Fruit fly (Drosophila melanogaster): ENCODE results near the gene mRpS2.

Gene mRpS2

DNA sequence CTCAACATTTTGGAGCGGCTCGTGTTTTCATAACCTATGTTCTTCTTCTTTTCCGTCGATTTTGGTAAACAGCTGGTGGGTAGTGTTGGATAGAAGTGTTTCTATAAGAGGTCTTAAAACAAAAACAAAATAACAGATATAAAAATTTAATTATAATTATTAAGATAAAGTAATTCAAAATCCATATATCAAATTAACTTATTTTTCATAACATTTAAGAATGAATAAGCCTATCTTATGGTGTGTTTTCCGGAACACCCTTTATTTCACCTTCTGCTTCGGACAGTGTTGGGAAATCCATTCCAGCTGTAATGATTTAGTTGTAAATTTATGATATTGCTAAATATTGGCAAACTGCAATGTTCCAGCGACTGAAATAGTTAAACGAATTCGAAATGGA, at the start of gene mRpS2, which contains the start of gene Mon1:
Gene mRpS2, minus strand, starts transcription at position 64 of the 400 bp plus-strand sequence.
Gene Mon1, plus strand, starts transcription at position 286 of the 400 bp plus-strand sequence.
- TF ChIP-seq noc (tag; optimal IDR thresholded peaks at IDR 0.05) = peak; percentile 94

DNA sequence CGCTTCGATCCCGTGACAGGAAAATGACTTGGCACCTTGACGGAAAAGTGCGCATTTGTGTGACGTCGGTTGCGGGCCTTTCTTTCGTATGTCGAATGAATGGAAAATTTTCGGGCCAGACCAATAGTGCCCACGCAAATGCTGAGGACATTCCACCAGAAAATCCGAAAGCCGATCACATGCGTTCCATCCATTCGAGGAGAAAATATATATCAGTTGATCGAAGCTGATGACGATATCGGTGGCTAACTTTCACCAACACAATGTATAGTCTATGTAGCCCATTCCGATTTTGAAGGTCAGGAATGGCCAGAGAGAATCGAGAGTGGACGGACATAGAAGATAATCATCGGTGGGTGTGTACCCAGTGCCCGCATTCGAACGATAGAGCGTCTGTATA, 47.9 kb upstream of the mRpS2 start:
- TF ChIP-seq noc (tag; optimal IDR thresholded peaks at IDR 0.05) = no peak

DNA sequence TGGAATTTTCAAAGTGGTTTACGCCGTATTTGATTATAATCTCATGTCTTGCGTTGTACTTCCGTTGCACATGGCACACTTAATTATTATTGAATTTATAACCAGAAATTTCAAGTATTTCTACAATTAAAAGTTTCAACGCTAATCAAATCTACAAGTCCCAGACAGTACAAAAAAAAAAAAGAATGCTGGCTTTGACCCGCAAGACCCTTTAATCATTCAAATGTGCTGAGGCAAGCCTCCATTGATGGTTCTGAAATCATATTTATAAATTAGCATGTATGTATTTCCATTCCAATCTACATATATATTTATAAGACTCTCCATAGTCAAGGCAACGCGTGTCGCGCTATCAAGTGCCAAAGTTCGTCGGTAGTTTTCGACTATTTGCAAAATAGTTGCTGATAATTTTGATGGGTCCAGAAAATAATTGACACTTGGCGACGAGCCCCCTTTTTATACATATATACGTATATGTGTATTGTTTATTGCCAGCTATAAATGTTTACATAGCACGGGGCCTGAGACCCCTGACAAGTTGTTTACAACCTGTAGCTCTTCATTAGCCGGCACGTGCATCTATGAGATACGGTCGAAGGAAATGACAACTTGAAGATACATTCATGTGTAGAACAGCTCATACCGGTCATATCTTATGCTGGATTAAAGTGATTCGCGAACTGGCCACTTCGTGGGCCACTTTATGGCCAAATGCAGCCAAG, 46.4 kb upstream of the mRpS2 start:
- TF ChIP-seq noc (tag; optimal IDR thresholded peaks at IDR 0.05) = peak; percentile 68

DNA sequence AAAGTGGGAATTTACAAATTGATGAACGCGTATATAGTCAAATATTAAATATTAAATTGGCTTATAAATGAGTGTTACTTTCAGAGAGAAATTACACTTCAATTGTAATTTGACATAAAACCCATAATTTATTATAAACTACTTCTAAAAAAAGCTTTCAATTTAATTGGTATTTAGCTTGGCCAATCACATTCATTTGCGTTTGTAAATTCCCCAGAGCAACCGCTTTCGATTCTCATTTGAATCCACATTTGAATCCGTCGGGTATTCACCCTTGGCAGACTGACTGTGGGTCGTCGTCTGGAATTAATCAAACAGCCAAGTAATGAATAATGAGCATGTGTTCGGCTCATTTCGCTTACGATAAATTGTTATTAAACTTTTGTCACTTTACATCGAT, 45.7 kb upstream of the mRpS2 start:
- TF ChIP-seq noc (tag; optimal IDR thresholded peaks at IDR 0.05) = no peak

DNA sequence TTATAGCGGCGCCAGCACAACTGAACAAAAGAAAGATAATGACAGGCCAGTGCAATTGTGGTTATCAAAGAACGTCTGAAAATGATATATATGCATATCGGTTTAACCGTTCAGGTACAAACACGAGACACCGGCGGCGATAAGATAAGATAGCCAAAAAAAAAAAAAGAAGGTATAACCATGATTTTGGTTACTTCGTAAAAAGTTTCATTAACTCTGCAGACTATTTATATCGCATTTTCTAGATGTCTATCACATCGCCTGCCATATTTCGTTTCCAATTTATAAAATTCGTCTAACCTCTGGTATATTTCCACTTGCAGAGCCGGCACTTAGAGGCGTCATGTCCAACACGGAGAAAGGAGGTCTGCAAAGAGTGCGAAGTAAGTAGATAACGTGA, 43.4 kb upstream of the mRpS2 start:
- no peak for TF ChIP-seq noc (tag; optimal IDR thresholded peaks at IDR 0.05)

DNA sequence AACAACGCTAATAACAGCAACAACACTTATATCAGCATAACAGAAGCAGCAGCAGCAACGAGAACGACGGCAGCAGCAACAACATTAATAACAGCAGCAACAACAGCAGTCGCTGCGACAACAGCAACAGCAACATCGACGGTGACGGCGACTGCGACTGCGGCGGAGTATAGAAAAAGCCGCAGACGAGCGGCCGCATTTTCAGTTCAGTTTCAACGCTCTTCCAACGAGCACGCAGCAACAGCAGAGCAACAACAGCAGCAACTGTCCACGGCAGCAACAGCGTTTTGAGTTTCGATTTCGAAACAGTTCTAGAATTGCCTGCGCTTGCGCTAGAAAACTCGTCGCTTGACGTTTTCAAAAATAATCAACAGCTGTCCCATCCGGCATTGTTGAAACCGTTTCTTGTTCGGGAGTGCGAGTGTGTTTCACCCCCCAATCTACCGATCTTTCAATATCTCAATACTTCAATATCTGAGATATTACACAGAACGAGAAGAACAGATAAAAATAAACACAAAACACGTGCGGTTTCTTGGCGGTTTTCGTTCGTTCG, 41.8 kb upstream of the mRpS2 start, which contains the start of gene CG3036:
Gene CG3036, plus strand, starts transcription at position 199 of the 556 bp plus-strand sequence.
- TF ChIP-seq noc (tag; optimal IDR thresholded peaks at IDR 0.05) = no peak

DNA sequence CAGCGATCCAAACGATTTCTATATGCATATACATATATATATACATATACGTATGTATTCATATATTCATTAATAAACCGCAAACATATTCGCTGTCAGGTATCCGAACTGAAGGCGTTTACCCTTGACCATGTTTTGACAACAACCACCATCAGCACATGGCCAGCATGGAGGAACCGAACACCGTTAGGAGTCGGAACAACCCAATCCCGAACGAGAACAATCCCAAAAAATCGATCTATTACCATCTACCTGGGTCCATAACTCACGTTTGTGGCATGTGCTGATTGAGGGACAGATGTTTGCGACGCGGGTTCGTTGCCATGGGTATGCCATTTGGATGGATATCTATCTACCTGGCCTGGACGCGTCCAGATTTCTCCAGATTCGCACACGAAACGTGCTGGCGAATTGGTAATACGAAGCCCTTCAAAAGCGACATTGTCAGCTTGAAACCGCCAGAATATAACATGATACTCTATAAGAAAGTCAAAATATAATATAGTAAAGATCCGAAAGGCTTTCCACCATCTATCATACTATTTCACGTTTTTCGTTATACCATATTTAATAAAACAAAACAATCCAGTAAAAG, 39.3 kb upstream of the mRpS2 start, which contains the start of gene CG15625:
Gene CG15625, plus strand, starts transcription at position 545 of the 595 bp plus-strand sequence.
- TF ChIP-seq noc (tag; optimal IDR thresholded peaks at IDR 0.05) = no peak

DNA sequence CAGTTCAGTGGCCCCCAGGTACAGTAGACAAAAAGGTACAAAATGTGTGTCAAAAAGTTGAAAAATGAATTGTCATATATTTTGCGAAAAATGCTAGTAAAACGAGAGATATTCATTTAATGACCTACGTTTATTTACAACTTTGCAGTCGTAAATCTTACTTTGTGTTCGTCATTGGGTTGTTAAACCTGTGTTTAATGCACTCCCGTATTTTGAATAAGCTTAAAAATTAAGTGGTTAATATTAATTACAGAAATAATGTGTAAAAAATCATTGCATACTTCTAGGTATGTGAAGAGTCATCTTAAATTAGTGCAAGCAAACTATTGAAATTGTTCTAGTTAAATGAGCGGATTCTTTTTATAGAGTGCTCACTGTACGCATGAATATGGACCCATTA, 38.3 kb upstream of the mRpS2 start:
- no peak for TF ChIP-seq noc (tag; optimal IDR thresholded peaks at IDR 0.05)

DNA sequence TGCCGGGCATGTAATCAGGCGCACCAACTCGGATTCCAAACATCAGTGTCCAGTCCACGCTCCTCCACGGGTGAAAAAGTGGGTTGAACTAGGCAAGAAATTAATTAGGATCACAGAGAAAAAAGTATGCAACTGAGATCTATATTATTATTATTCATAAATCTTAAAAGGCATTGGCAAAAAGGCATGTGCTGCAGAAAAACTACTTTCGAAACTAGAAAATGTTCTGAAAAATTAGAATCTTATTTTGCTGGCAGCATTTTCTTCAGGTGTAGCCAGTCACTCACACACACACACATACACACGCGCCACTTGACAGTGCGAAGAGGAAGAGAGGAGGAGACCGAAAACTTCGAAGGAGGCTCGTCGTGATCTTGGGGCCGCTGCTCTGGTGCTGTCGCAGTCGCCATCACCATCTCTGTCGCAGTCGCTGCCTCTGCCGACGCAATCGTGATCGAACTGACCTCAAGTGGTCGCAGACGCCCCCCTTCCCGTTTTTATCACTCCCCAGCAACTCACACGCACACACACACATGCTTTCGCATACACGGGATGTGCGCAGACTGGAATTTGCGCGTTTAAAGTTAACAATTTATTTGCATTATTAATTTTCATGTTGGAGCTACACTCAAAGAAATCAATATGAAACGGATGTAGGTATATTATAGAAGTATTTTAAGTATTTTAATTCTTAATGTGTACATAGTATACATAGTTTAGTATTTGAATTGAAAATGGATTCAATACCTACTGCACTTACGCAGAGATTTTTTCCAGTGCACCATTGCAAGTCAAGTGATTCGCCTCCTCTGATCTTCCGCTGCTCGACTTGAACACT, 37.4 kb upstream of the mRpS2 start:
- TF ChIP-seq noc (tag; optimal IDR thresholded peaks at IDR 0.05) = peak; percentile 79

DNA sequence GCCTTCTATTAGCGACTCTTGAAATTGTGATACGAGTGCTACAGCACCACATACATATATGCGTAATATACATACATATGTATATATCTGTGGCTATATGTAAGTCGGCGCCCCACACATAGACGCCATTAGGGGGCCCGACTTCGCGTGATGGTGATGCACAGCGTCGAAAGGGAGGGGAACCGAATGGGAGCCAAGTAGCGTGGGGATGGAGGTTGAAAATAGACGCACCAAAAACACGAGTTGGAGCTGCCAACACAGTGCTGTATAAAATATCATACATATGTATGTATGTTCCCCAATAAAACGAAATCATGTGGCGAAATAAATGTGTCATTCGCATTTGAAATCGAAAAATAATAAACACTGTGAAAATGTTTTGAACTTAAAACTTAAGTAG, 36.4 kb upstream of the mRpS2 start:
- no peak for TF ChIP-seq noc (tag; optimal IDR thresholded peaks at IDR 0.05)

DNA sequence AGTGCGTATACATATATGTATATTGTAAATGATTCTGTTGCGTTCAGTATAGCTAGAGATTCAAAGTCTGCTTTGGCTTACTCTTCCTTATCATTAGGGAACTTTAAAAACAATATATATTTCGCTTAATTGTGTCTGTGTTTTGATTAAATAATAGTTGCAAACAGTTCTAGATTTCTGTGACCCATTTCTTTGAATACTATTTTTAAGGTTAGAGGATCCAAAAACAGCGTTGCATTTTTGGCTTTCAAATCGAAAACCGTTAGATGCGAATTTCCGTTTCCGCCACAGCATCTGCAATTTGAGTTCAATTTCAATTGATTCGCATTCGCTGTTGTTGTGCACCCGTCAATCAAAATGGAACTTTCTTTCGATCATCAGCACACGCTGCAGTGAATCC, 35.9 kb upstream of the mRpS2 start:
- TF ChIP-seq noc (tag; optimal IDR thresholded peaks at IDR 0.05) = no peak

DNA sequence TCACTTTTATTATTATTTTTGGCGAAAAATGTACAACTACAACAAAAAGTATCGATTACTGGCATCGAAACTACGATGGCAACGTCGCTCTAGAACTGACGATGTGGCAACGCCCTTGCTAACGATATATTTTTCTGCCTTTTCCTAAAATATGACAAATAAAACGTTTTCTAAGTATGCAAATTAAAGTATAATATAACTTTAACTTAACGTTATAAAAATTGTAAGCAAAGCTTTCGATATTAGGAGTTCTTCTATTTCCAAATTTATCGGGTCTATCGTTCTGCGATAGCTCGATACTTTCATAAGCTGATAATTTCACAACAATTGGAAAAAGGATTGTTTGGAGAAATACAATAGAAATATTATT, 32.8 kb upstream of the mRpS2 start, which contains the start of the genes Cf2 and CG3008:
Gene Cf2, minus strand, starts transcription at position 85 of the 370 bp plus-strand sequence.
Gene CG3008, plus strand, starts transcription at position 276 of the 370 bp plus-strand sequence.
- no peak for TF ChIP-seq noc (tag; optimal IDR thresholded peaks at IDR 0.05)

DNA sequence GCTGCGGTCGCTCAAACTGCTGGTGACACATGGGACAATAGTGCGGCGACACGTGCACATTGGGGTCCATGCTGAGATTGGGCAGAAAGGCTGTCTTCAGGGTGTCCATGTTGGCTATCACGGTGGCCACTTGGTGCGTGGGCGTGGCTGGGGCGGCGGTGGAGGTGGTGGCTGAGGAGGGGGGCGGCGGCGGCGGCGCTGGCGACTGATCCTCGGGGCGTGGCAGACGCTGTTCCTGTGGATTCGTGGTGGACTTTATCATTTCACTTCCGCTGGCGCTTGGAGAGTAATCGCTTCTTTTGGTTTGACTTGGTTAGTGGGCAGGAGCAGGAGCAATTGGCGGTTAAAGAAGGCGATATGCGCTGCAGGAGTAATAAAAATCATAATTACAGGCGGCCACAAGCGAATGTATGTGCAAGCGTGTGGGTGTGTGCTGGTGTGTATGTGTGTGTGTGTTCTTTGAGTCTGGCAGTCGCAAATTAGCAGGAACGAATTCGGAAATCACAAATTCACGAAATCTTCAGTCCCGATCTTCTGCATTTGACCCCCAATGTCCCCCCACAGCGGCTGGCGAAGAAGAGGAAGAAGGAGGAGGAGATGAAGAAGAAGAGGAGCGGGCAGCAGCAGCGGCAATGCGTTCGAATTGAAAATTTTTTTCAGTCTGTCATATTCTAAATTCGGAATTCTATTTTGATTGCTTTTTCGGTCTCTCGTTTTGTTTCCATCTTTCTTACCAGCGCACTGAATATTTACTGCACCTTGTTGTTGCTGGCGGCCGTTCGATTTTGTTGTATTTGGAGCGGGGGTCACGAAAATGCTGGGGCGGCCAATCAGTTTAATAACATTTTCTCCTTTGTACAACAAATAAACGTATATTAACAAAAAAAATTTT, 32.2 kb upstream of the mRpS2 start:
- TF ChIP-seq noc (tag; optimal IDR thresholded peaks at IDR 0.05) = no peak

DNA sequence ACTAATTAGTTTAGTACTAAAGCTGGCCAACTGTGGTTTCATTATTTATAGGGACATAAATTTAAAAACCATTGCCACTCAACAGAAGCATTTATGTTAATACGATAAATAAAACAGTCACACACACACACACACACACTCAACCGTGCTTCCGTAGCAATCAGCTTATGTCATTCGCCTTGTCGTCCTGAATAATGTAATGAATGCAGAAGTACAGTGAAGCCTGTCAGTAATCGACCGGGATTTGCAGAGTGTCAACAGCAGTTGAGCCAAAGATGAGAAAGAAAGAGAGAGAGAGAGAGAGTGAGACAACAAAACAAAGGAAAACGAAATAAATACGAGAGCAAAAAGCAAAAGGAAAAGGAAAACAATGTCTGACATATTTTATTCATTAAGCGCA, 18.2 kb upstream of the mRpS2 start:
- no peak for TF ChIP-seq noc (tag; optimal IDR thresholded peaks at IDR 0.05)

DNA sequence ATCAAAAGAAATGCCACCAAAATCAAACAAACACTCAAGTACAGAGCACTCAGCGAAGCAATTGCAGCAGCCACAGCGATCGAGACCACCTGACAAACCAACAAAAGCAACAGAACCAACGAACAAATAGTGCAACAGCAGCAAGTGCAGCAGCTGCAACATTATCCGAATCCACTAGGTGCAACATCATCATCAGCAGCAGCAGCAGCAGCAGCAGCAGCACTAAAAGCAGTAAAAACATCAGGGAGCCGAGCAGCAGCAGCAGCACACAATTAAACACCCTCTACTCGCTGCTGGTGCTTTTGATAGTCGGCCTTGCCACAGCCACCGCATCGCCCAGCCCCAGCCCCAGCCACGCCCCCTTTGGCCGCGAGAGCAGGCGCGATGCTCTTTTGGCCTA, 15.2 kb upstream of the mRpS2 start:
- TF ChIP-seq noc (tag; optimal IDR thresholded peaks at IDR 0.05) = no peak
